Fruit fly (Drosophila melanogaster): Measurements from ENCODE around the gene CG6015.

The CG6015 gene

dm6 chr3R:21987546-21987945 lies 46.5 kb downstream of the CG6015 start:
- no peak for TF ChIP-seq fd59A (GFP tag; optimal IDR thresholded peaks at IDR 0.05)
- peak; percentile 15 for TF ChIP-seq CG4318 (GFP tag; optimal IDR thresholded peaks at IDR 0.05)
- TF ChIP-seq CG3032 (tag; optimal IDR thresholded peaks at IDR 0.05): no peak
- TF ChIP-seq achi (GFP tag; optimal IDR thresholded peaks at IDR 0.05): peak; percentile 16
- TF ChIP-seq eg (GFP tag; IDR thresholded peaks at IDR 0.05): peak; percentile 61; the same call in 2 of the 3 replicates
- peak; percentile 57; the same call in 1 of the 3 replicates for TF ChIP-seq CG8119 (GFP tag; IDR thresholded peaks at IDR 0.05)
- TF ChIP-seq CG6163 (GFP tag; IDR thresholded peaks at IDR 0.05): peak; percentile 51; the same call in 2 of the 3 replicates
- peak; percentile 31; the same call in 1 of the 2 replicates for TF ChIP-seq Gug (GFP tag; IDR thresholded peaks at IDR 0.05)
- TF ChIP-seq CG15336 (GFP tag; IDR thresholded peaks at IDR 0.05): peak; percentile 51
- TF ChIP-seq svp (GFP tag): peak; percentile 23
- TF ChIP-seq Eip78C (GFP tag): peak; percentile 70
- TF ChIP-seq CG32006 (GFP tag; optimal IDR thresholded peaks at IDR 0.05): peak; percentile 73
- peak; percentile 4 for TF ChIP-seq OdsH (GFP tag; optimal IDR thresholded peaks at IDR 0.05)
- no peak for TF ChIP-seq Sox15 (GFP tag; optimal IDR thresholded peaks at IDR 0.05)
- TF ChIP-seq CG10631 (GFP tag; optimal IDR thresholded peaks at IDR 0.05): peak; percentile 4
- peak in 1 of 2 experiments; percentile 3 for TF ChIP-seq salr (GFP tag; optimal IDR thresholded peaks at IDR 0.05)
- TF ChIP-seq Hr4 (GFP tag; optimal IDR thresholded peaks at IDR 0.05): peak; percentile 40
- TF ChIP-seq CG8319 (GFP tag; optimal IDR thresholded peaks at IDR 0.05): no peak

Measured in whole organism, prepupa.